Fruit fly (Drosophila melanogaster): ENCODE measurements around the gene Oseg5.

dm6 chr2L:20827045-20827444 is 8.6 kb downstream of the Oseg5 start:
- no peak for TF ChIP-seq CG1602 (GFP tag; optimal IDR thresholded peaks at IDR 0.05)
- no peak for TF ChIP-seq CG4282 (GFP tag; optimal IDR thresholded peaks at IDR 0.05)
- TF ChIP-seq CG16779 (GFP tag; IDR thresholded peaks at IDR 0.05) = no peak
- TF ChIP-seq run (tag; optimal IDR thresholded peaks at IDR 0.05) = no peak
- TF ChIP-seq CG4328 (GFP tag; optimal IDR thresholded peaks at IDR 0.05) = no peak
- TF ChIP-seq al (GFP tag; IDR thresholded peaks at IDR 0.05) = no peak
- no peak for TF ChIP-seq cwo (GFP tag; optimal IDR thresholded peaks at IDR 0.05)

Measured in whole organism, embryonic.